Worm (Caenorhabditis elegans) whole organism, early embryonic: ENCODE results near the gene cri-2.

Source experiments
- B0310.2 ChIP-seq: sonication (generic microtip); optimal IDR thresholded peaks from 2 replicates; lab custom pipeline; 2016; ENCODE audit warnings: mild to moderate bottlenecking, missing genetic modification characterization, missing compliant biosample characterization
- F13C5.2 ChIP-seq: sonication (generic microtip); optimal IDR thresholded peaks from 2 replicates; lab custom pipeline; 2017; ENCODE audit warnings: mild to moderate bottlenecking, missing genetic modification characterization, inconsistent platforms, missing compliant biosample characterization
- aly-1 ChIP-seq: sonication (generic microtip); optimal IDR thresholded peaks from 2 replicates; lab custom pipeline; 2016; ENCODE audit warnings: missing genetic modification characterization, missing compliant biosample characterization
- ama-1 ChIP-seq: fragments of 150-350 bp; optimal IDR thresholded peaks from 2 replicates; lab custom pipeline; 2014
- ceh-13 ChIP-seq: fragments of 200-800 bp; sonication (Bioruptor generic); optimal IDR thresholded peaks from 2 replicates; lab custom pipeline; 2018; ENCODE audit warnings: mild to moderate bottlenecking, missing genetic modification characterization, missing compliant biosample characterization
- ceh-36 ChIP-seq: sonication (generic microtip); optimal IDR thresholded peaks from 2 replicates; lab custom pipeline; 2016; ENCODE audit warnings: missing genetic modification characterization, inconsistent platforms, missing compliant biosample characterization
- ets-7 ChIP-seq: sonication (generic microtip); optimal IDR thresholded peaks from 2 replicates; lab custom pipeline; 2016; ENCODE audit warnings: missing genotype, missing genetic modification characterization, missing compliant biosample characterization
- flt-1 ChIP-seq: fragments of 200-800 bp; sonication (Bioruptor generic); IDR thresholded peaks from 2 replicates; pipeline ENCODE4 v1.3.6; 2022; ENCODE audit warnings: missing genetic modification characterization, missing compliant biosample characterization
- hmbx-1 ChIP-seq: sonication (generic microtip); optimal IDR thresholded peaks from 2 replicates; lab custom pipeline; 2016; ENCODE audit warnings: mild to moderate bottlenecking, missing genetic modification characterization, missing compliant biosample characterization
- hmg-4 ChIP-seq: fragments of 200-800 bp; sonication (Bioruptor generic); optimal IDR thresholded peaks from 2 replicates; lab custom pipeline; 2018; ENCODE audit warnings: mild to moderate bottlenecking, missing genetic modification characterization, missing compliant biosample characterization
- hnd-1 ChIP-seq: sonication (generic microtip); optimal IDR thresholded peaks from 2 replicates; lab custom pipeline; 2016; ENCODE audit warnings: missing genetic modification characterization, missing compliant biosample characterization
- pes-1 ChIP-seq: fragments of 200-800 bp; sonication (Bioruptor generic); IDR thresholded peaks from 2 replicates; pipeline ENCODE4 v1.3.6; 2022; ENCODE audit warnings: missing genetic modification reagents, missing genetic modification characterization, missing compliant biosample characterization
- scrt-1 ChIP-seq: fragments of 200-800 bp; sonication (Bioruptor generic); IDR thresholded peaks from 2 replicates; pipeline ENCODE4 v1.3.6; 2022; ENCODE audit warnings: missing genetic modification characterization, missing compliant biosample characterization
- sea-1 ChIP-seq: fragments of 200-800 bp; sonication (Bioruptor generic); conservative IDR thresholded peaks from 2 replicates; pipeline ENCODE4 v1.3.6; 2022; ENCODE audit warnings: missing genetic modification characterization, missing compliant biosample characterization
- tbx-11 ChIP-seq: fragments of 200-800 bp; sonication (Bioruptor generic); IDR thresholded peaks from 2 replicates; pipeline ENCODE4 v1.3.6; 2022; ENCODE audit warnings: missing genetic modification characterization, missing compliant biosample characterization
- tbx-37 ChIP-seq: fragments of 200-800 bp; sonication (Bioruptor generic); conservative IDR thresholded peaks from 2 replicates; pipeline ENCODE4 v1.3.6; 2022; ENCODE audit warnings: missing genetic modification reagents, missing genetic modification characterization, missing compliant biosample characterization
- tra-4 ChIP-seq: sonication (generic microtip); optimal IDR thresholded peaks from 2 replicates; lab custom pipeline; 2017; ENCODE audit warnings: missing genetic modification characterization, missing compliant biosample characterization

The cri-2 gene

DNA sequence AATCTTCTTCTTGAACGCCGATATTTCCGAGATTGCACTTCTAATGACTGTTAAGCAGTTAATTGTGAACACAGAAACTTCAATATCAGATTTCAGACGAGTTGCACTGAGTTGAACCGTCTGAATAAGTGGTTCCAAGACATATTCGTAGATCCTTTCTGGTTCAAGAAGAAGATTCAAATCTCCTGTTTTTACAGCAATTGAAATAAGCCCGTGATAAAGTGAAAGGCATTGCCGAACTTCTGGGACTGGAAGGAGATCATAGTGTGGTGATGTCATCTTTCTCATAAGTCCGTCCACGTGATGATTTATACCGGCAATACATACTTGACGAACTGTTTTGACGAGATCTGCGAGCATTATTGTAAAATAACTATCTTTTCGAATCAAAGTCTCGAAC lies 17.9 kb downstream of the cri-2 start:
- TF ChIP-seq hmg-4 (GFP tag; lab: Kevin White, UChicago) (no peak), hmbx-1 (tag; lab: Kevin White, UChicago) (no peak), flt-1 (no peak), tra-4 (tag; lab: Kevin White, UChicago) (no peak), hnd-1 (tag; lab: Kevin White, UChicago) (no peak), ceh-36 (tag; lab: Kevin White, UChicago) (no peak), tbx-11 (no peak), ets-7 (tag; lab: Kevin White, UChicago) (no peak), pes-1 (GFP tag; lab: Robert Waterston, UW) (no peak), sea-1 (GFP tag; lab: Robert Waterston, UW) (no peak), F13C5.2 (tag; lab: Kevin White, UChicago) (no peak), ceh-13 (GFP tag; lab: Kevin White, UChicago) (no peak), scrt-1 (GFP tag; lab: Robert Waterston, UW) (no peak), tbx-37 (GFP tag; lab: Robert Waterston, UW) (no peak), B0310.2 (tag; lab: Kevin White, UChicago) (no peak), aly-1 (tag; lab: Kevin White, UChicago) (no peak), ama-1 (lab: Kevin White, UChicago) (no peak)

ce11 chrV:8221083-8221538 lies 19.5 kb downstream of the cri-2 start, which contains the start of the genes cogc-6 and air-1:
cogc-6 (minus strand) TSS chrV:8221316.
air-1 (plus strand) TSS chrV:8221488.
- TF ChIP-seq F13C5.2 (tag; lab: Kevin White, UChicago): no peak
- TF ChIP-seq aly-1 (tag; lab: Kevin White, UChicago): no peak
- no peak for TF ChIP-seq ama-1 (lab: Kevin White, UChicago)
- no peak for TF ChIP-seq sea-1 (GFP tag; lab: Robert Waterston, UW)
- TF ChIP-seq B0310.2 (tag; lab: Kevin White, UChicago): no peak
- no peak for TF ChIP-seq hmbx-1 (tag; lab: Kevin White, UChicago)
- TF ChIP-seq ceh-36 (tag; lab: Kevin White, UChicago): no peak
- TF ChIP-seq hmg-4 (GFP tag; lab: Kevin White, UChicago): no peak
- no peak for TF ChIP-seq pes-1 (GFP tag; lab: Robert Waterston, UW)
- no peak for TF ChIP-seq tbx-11
- TF ChIP-seq tra-4 (tag; lab: Kevin White, UChicago): no peak
- TF ChIP-seq ets-7 (tag; lab: Kevin White, UChicago): no peak
- TF ChIP-seq scrt-1 (GFP tag; lab: Robert Waterston, UW): no peak
- no peak for TF ChIP-seq flt-1
- no peak for TF ChIP-seq ceh-13 (GFP tag; lab: Kevin White, UChicago)
- TF ChIP-seq tbx-37 (GFP tag; lab: Robert Waterston, UW): no peak

ce11 chrV:8223417-8223816 lies 21.8 kb downstream of the cri-2 start:
- no peak for TF ChIP-seq hnd-1 (tag; lab: Kevin White, UChicago)
- peak; percentile 22 for TF ChIP-seq ama-1 (lab: Kevin White, UChicago)

- TF ChIP-seq flt-1: no peak
- TF ChIP-seq pes-1 (GFP tag; lab: Robert Waterston, UW): no peak
These were observed 23.0 kb downstream of the cri-2 start, which contains the start of gene pax-1 for ce11 chrV:8224634-8225033. pax-1 (plus strand) TSS chrV:8224934.

ce11 chrV:8226812-8227211 lies 25.2 kb downstream of the cri-2 start, which contains the start of gene K07C11.10:
K07C11.10 (minus strand) TSS chrV:8226912.
- TF ChIP-seq F13C5.2 (tag; lab: Kevin White, UChicago) (no peak), tbx-37 (GFP tag; lab: Robert Waterston, UW) (no peak), aly-1 (tag; lab: Kevin White, UChicago) (no peak), ets-7 (tag; lab: Kevin White, UChicago) (no peak), pes-1 (GFP tag; lab: Robert Waterston, UW) (no peak), sea-1 (GFP tag; lab: Robert Waterston, UW) (no peak), hmbx-1 (tag; lab: Kevin White, UChicago) (no peak), ama-1 (lab: Kevin White, UChicago) (no peak), flt-1 (no peak), ceh-13 (GFP tag; lab: Kevin White, UChicago) (no peak), tra-4 (tag; lab: Kevin White, UChicago) (no peak), scrt-1 (GFP tag; lab: Robert Waterston, UW) (no peak), hmg-4 (GFP tag; lab: Kevin White, UChicago) (no peak), tbx-11 (no peak), B0310.2 (tag; lab: Kevin White, UChicago) (no peak)

ce11 chrV:8228712-8229119 lies 27.1 kb downstream of the cri-2 start:
- TF ChIP-seq tbx-37 (GFP tag; lab: Robert Waterston, UW) (no peak), pes-1 (GFP tag; lab: Robert Waterston, UW) (no peak), ama-1 (lab: Kevin White, UChicago) (peak; percentile 73), flt-1 (no peak), tra-4 (tag; lab: Kevin White, UChicago) (no peak), tbx-11 (peak; percentile 30; the same call in 1 of the 2 replicates), F13C5.2 (tag; lab: Kevin White, UChicago) (peak; percentile 57), hmbx-1 (tag; lab: Kevin White, UChicago) (no peak), ets-7 (tag; lab: Kevin White, UChicago) (no peak), B0310.2 (tag; lab: Kevin White, UChicago) (no peak), ceh-13 (GFP tag; lab: Kevin White, UChicago) (no peak), hmg-4 (GFP tag; lab: Kevin White, UChicago) (peak; percentile 23), scrt-1 (GFP tag; lab: Robert Waterston, UW) (no peak), aly-1 (tag; lab: Kevin White, UChicago) (peak; percentile 8), sea-1 (GFP tag; lab: Robert Waterston, UW) (no peak), ceh-36 (tag; lab: Kevin White, UChicago) (no peak), hnd-1 (tag; lab: Kevin White, UChicago) (no peak)

- TF ChIP-seq ama-1 (lab: Kevin White, UChicago) (no peak), ets-7 (tag; lab: Kevin White, UChicago) (no peak), hmg-4 (GFP tag; lab: Kevin White, UChicago) (peak; percentile 19), tra-4 (tag; lab: Kevin White, UChicago) (no peak), scrt-1 (GFP tag; lab: Robert Waterston, UW) (peak; percentile 60; the same call in 1 of the 2 replicates), pes-1 (GFP tag; lab: Robert Waterston, UW) (no peak), F13C5.2 (tag; lab: Kevin White, UChicago) (no peak), tbx-11 (no peak), flt-1 (0 out of 2 replicates have a peak, but pooled peaks have one; percentile 44), hnd-1 (tag; lab: Kevin White, UChicago) (no peak), sea-1 (GFP tag; lab: Robert Waterston, UW) (no peak), ceh-13 (GFP tag; lab: Kevin White, UChicago) (no peak), B0310.2 (tag; lab: Kevin White, UChicago) (no peak), ceh-36 (tag; lab: Kevin White, UChicago) (no peak), tbx-37 (GFP tag; lab: Robert Waterston, UW) (0 out of 2 replicates have a peak, but pooled peaks have one; percentile 22), aly-1 (tag; lab: Kevin White, UChicago) (no peak), hmbx-1 (tag; lab: Kevin White, UChicago) (no peak)
These were observed 28.4 kb downstream of the cri-2 start for ce11 chrV:8230056-8230455.
